Worm (Caenorhabditis elegans) whole organism, mixed stage, embryonic: Measurements from ENCODE around the gene F55H2.7.

Experiments
- cnd-1 ChIP-seq: fragments of 200-800 bp; sonication (Bioruptor generic); optimal IDR thresholded peaks from 2 replicates; lab custom pipeline; 2018; ENCODE audit warnings: mild to moderate bottlenecking, missing genetic modification characterization, missing compliant biosample characterization
- lin-13 ChIP-seq: fragments of 150-350 bp; optimal IDR thresholded peaks from 2 replicates; lab custom pipeline; 2014; ENCODE audit warnings: missing biosample characterization, missing genetic modification characterization
- nhr-237 ChIP-seq: fragments of 150-350 bp; optimal IDR thresholded peaks from 2 replicates; lab custom pipeline; 2014; ENCODE audit warnings: missing biosample characterization, missing genetic modification characterization
- sem-2 ChIP-seq: fragments of 200-800 bp; sonication (Bioruptor generic); optimal IDR thresholded peaks from 2 replicates; lab custom pipeline; 2018; ENCODE audit warnings: mild to moderate bottlenecking, missing genetic modification characterization, missing compliant biosample characterization
- snpc-4 ChIP-seq: fragments of 150-350 bp; optimal IDR thresholded peaks from 2 replicates; lab custom pipeline; 2014; ENCODE audit warnings: missing biosample characterization, missing genetic modification characterization

DNA sequence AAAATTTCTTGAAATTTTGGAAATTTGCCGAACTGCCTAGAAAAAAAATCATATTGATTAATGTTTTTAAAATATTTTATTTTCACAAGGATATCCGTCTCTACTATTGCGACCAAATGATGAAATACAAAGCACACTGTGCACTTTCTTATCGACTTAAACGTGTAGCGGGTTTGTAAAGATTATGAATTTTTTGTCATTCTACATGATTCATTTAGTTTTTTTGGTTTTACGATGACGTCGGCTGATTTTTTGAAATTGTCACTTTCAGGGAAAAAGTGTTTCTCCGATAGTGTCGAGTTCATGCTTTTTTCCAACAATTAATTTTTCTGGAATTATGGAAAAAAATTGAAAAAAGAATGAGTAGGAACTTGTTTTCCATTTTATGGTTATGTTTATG lies 39.5 kb downstream of the F55H2.7 start:
- TF ChIP-seq lin-13 (tag; lab: Kevin White, UChicago): no peak
- no peak for TF ChIP-seq nhr-237
- TF ChIP-seq snpc-4 (tag; lab: Kevin White, UChicago): no peak
- TF ChIP-seq cnd-1: no peak
- no peak for TF ChIP-seq sem-2
